Fruit fly (Drosophila melanogaster) whole organism, embryonic: Measurements from ENCODE around the gene Vta1.
A peak's percentile ranks its signal among the peaks of the same experiment; 100 is the strongest.

Source experiments
- Adf1 ChIP-seq: fragments of 200-800 bp; sonication (Bioruptor generic); IDR thresholded peaks from 2 replicates; pipeline ENCODE4 v1.3.6; 2022; ENCODE audit warnings: missing biosample characterization, missing genetic modification characterization
- Bteb2 ChIP-seq: fragments of 200-800 bp; sonication (Bioruptor generic); optimal IDR thresholded peaks from 2 replicates; lab custom pipeline; 2016; ENCODE audit warnings: missing biosample characterization, missing genetic modification characterization
- CG10267 ChIP-seq: fragments of 200-800 bp; sonication (Bioruptor generic); optimal IDR thresholded peaks from 2 replicates; lab custom pipeline; 2018; ENCODE audit warnings: missing biosample characterization, mild to moderate bottlenecking, missing genetic modification characterization, moderate library complexity
- CG11560 ChIP-seq: fragments of 200-800 bp; sonication (Bioruptor generic); IDR thresholded peaks from 3 replicates; pipeline ENCODE4 v1.3.6; 2022; ENCODE audit warnings: missing biosample characterization, missing genetic modification characterization
- CG12942 ChIP-seq: fragments of 200-800 bp; sonication (Bioruptor generic); optimal IDR thresholded peaks from 3 replicates; lab custom pipeline; 2016; ENCODE audit warnings: missing biosample characterization, missing genetic modification characterization
- CG13296 ChIP-seq: fragments of 200-800 bp; sonication (Bioruptor generic); optimal IDR thresholded peaks from 3 replicates; lab custom pipeline; 2018; ENCODE audit warnings: missing biosample characterization, mild to moderate bottlenecking, missing genetic modification characterization
- CG13424 ChIP-seq: fragments of 200-800 bp; sonication (Bioruptor generic); optimal IDR thresholded peaks from 2 replicates; lab custom pipeline; 2019; ENCODE audit warnings: missing biosample characterization, mild to moderate bottlenecking, missing genetic modification characterization, moderate library complexity
- CG13624 ChIP-seq: fragments of 200-800 bp; sonication (Bioruptor generic); optimal IDR thresholded peaks from 2 replicates; lab custom pipeline; 2016; ENCODE audit warnings: missing biosample characterization, missing genetic modification characterization
- CG1602 ChIP-seq: fragments of 200-800 bp; sonication (Bioruptor generic); optimal IDR thresholded peaks from 3 replicates; lab custom pipeline; 2016; ENCODE audit warnings: missing biosample characterization, missing genetic modification characterization
- CG16815 ChIP-seq: fragments of 200-800 bp; sonication (Bioruptor generic); optimal IDR thresholded peaks from 3 replicates; lab custom pipeline; 2017; ENCODE audit warnings: missing biosample characterization, mild to moderate bottlenecking, missing genetic modification characterization
- CG17829 ChIP-seq: fragments of 200-800 bp; optimal IDR thresholded peaks from 2 replicates; lab custom pipeline; 2019; ENCODE audit warnings: missing biosample characterization, mild to moderate bottlenecking, missing genetic modification characterization, moderate library complexity
- CG2120 ChIP-seq: fragments of 200-800 bp; sonication (Bioruptor generic); optimal IDR thresholded peaks from 3 replicates; lab custom pipeline; 2016; ENCODE audit warnings: missing biosample characterization, missing genetic modification characterization
- CG2202 ChIP-seq: fragments of 200-800 bp; sonication (Bioruptor generic); optimal IDR thresholded peaks from 2 replicates; lab custom pipeline; 2018; ENCODE audit warnings: missing biosample characterization, mild to moderate bottlenecking, missing genetic modification characterization
- CG2678 ChIP-seq: fragments of 200-800 bp; sonication (Bioruptor generic); optimal IDR thresholded peaks from 3 replicates; lab custom pipeline; 2019; ENCODE audit warnings: missing biosample characterization, mild to moderate bottlenecking, missing genetic modification characterization, moderate library complexity
- CG42726 ChIP-seq: fragments of 200-800 bp; sonication (Bioruptor generic); IDR thresholded peaks from 2 replicates; pipeline ENCODE4 v1.3.6; 2022; ENCODE audit warnings: missing biosample characterization, missing genetic modification characterization; ENCODE audit not compliant: partially characterized antibody
- CG43689 ChIP-seq: fragments of 200-800 bp; sonication (Bioruptor generic); IDR thresholded peaks from 2 replicates; pipeline ENCODE4 v1.3.6; 2022; ENCODE audit warnings: missing biosample characterization, missing genetic modification characterization
- CG4617 ChIP-seq: fragments of 200-800 bp; sonication (Bioruptor generic); optimal IDR thresholded peaks from 3 replicates; lab custom pipeline; 2016; ENCODE audit warnings: missing biosample characterization, missing genetic modification characterization, borderline replicate concordance
- CG6272 ChIP-seq: fragments of 200-800 bp; sonication (Bioruptor generic); IDR thresholded peaks from 2 replicates; pipeline ENCODE4 v1.3.6; 2022; ENCODE audit warnings: missing biosample characterization, missing genetic modification characterization
- CG7357 ChIP-seq: fragments of 200-800 bp; sonication (Bioruptor generic); IDR thresholded peaks from 3 replicates; pipeline ENCODE4 v1.3.6; 2022; ENCODE audit warnings: missing biosample characterization, missing genetic modification characterization
- CG8478 ChIP-seq: fragments of >200 bp; optimal IDR thresholded peaks from 2 replicates; lab custom pipeline; 2018
- CG9797 ChIP-seq: fragments of 200-800 bp; sonication (Bioruptor generic); optimal IDR thresholded peaks from 3 replicates; lab custom pipeline; 2018; ENCODE audit warnings: missing biosample characterization, mild to moderate bottlenecking, missing genetic modification characterization
- Chrac-16 ChIP-seq: fragments of 200-800 bp; sonication (Bioruptor generic); optimal IDR thresholded peaks from 3 replicates; lab custom pipeline; 2016; ENCODE audit warnings: missing biosample characterization, missing genetic modification characterization
- Med ChIP-seq: fragments of 200-800 bp; sonication (Bioruptor generic); peaks from one replicate; lab custom pipeline; 2016; ENCODE audit warnings: missing biosample characterization, missing genetic modification characterization, mild to moderate bottlenecking, inconsistent platforms, moderate library complexity
- NK7.1 ChIP-seq: fragments of 200-800 bp; sonication (Bioruptor generic); optimal IDR thresholded peaks from 3 replicates; lab custom pipeline; 2016; ENCODE audit warnings: missing biosample characterization, missing genetic modification characterization
- Taf1 ChIP-seq: fragments of 200-800 bp; sonication (Bioruptor generic); IDR thresholded peaks from 2 replicates; pipeline ENCODE4 v1.3.6; 2022; ENCODE audit warnings: missing biosample characterization, missing genetic modification characterization
- dimm ChIP-seq: fragments of 200-800 bp; sonication (Bioruptor generic); IDR thresholded peaks from 2 replicates; pipeline ENCODE4 v1.3.6; 2022; ENCODE audit warnings: missing biosample characterization, missing genetic modification characterization
- en ChIP-seq: fragments of 200-800 bp; sonication (Bioruptor generic); optimal IDR thresholded peaks from 2 replicates; lab custom pipeline; 2016; ENCODE audit warnings: missing biosample characterization, missing genetic modification characterization
- gsb ChIP-seq: fragments of 200-800 bp; sonication (Bioruptor generic); IDR thresholded peaks from 2 replicates; pipeline ENCODE4 v1.3.6; 2022; ENCODE audit warnings: missing biosample characterization, missing genetic modification characterization
- ken ChIP-seq: fragments of 200-800 bp; sonication (Bioruptor generic); IDR thresholded peaks from 3 replicates; pipeline ENCODE4 v1.3.6; 2022; ENCODE audit warnings: missing biosample characterization, missing genetic modification characterization
- lola ChIP-seq, 3 experiments: fragments of >200 bp in 2 of 3; fragments of 200-800 bp in 1 of 3; sonication (Bioruptor generic) in 1 of 3; optimal IDR thresholded peaks; 2 replicates each; lab custom pipeline; 2017 to 2019; ENCODE audit warnings: missing biosample characterization in 3 of 3, missing genetic modification characterization in 3 of 3, mild to moderate bottlenecking in 1 of 3, moderate library complexity in 1 of 3
- lov ChIP-seq, 2 experiments: fragments of 200-800 bp in 1 of 2; fragments of >200 bp in 1 of 2; sonication (Bioruptor generic) in 1 of 2; IDR thresholded peaks in 1 of 2; optimal IDR thresholded peaks in 1 of 2; 2 replicates in 1 of 2; 3 replicates in 1 of 2; pipeline versions ENCODE4 v1.3.6 to Lab custom; 2017 to 2022; ENCODE audit warnings: missing biosample characterization in 1 of 2, missing genetic modification characterization in 1 of 2
- nerfin-1 ChIP-seq: fragments of 200-800 bp; sonication (Bioruptor generic); optimal IDR thresholded peaks from 3 replicates; lab custom pipeline; 2019; ENCODE audit warnings: missing biosample characterization, mild to moderate bottlenecking, missing genetic modification characterization, moderate library complexity
- nom ChIP-seq: fragments of 200-800 bp; sonication (Bioruptor generic); optimal IDR thresholded peaks from 2 replicates; lab custom pipeline; 2017; ENCODE audit warnings: missing biosample characterization, missing genetic modification characterization, mild to moderate bottlenecking, moderate library complexity, missing genetic modification reagents
- pfk ChIP-seq: fragments of 200-800 bp; sonication (Bioruptor generic); optimal IDR thresholded peaks from 2 replicates; lab custom pipeline; 2018; ENCODE audit warnings: missing biosample characterization, mild to moderate bottlenecking, missing genetic modification characterization, moderate library complexity
- pros ChIP-seq: fragments of 200-800 bp; sonication (Bioruptor generic); optimal IDR thresholded peaks from 3 replicates; lab custom pipeline; 2019; ENCODE audit warnings: missing biosample characterization, mild to moderate bottlenecking, missing genetic modification characterization, moderate library complexity
- scrt ChIP-seq: fragments of 200-800 bp; sonication (Bioruptor generic); optimal IDR thresholded peaks from 2 replicates; lab custom pipeline; 2018; ENCODE audit warnings: missing biosample characterization, mild to moderate bottlenecking, missing genetic modification characterization, moderate library complexity
- slp2 ChIP-seq: fragments of 200-800 bp; sonication (Bioruptor generic); optimal IDR thresholded peaks from 2 replicates; lab custom pipeline; 2016; ENCODE audit warnings: missing biosample characterization, missing genetic modification characterization
- sna ChIP-seq: fragments of 200-800 bp; sonication (Bioruptor generic); IDR thresholded peaks from 2 replicates; pipeline ENCODE4 v1.3.6; 2022; ENCODE audit warnings: missing biosample characterization, missing genetic modification characterization; ENCODE audit not compliant: partially characterized antibody
- sug ChIP-seq: fragments of 200-800 bp; optimal IDR thresholded peaks from 2 replicates; lab custom pipeline; 2019; ENCODE audit warnings: missing biosample characterization, mild to moderate bottlenecking, missing genetic modification characterization, moderate library complexity
- tx ChIP-seq: fragments of 200-800 bp; sonication (Bioruptor generic); optimal IDR thresholded peaks from 2 replicates; lab custom pipeline; 2016; ENCODE audit warnings: missing biosample characterization, missing genetic modification characterization
- unpg ChIP-seq: fragments of 200-800 bp; sonication (Bioruptor generic); optimal IDR thresholded peaks from 3 replicates; lab custom pipeline; 2018; ENCODE audit warnings: missing biosample characterization, mild to moderate bottlenecking, missing genetic modification characterization, moderate library complexity
- vvl ChIP-seq: fragments of 200-800 bp; sonication (Bioruptor generic); IDR thresholded peaks from 2 replicates; pipeline ENCODE4 v1.3.6; 2022; ENCODE audit warnings: missing biosample characterization, missing genetic modification characterization
- wor ChIP-seq: fragments of 200-800 bp; sonication (Bioruptor generic); IDR thresholded peaks from 2 replicates; pipeline ENCODE4 v1.3.6; 2022; ENCODE audit warnings: missing biosample characterization, missing genetic modification characterization

Vta1 gene

DNA sequence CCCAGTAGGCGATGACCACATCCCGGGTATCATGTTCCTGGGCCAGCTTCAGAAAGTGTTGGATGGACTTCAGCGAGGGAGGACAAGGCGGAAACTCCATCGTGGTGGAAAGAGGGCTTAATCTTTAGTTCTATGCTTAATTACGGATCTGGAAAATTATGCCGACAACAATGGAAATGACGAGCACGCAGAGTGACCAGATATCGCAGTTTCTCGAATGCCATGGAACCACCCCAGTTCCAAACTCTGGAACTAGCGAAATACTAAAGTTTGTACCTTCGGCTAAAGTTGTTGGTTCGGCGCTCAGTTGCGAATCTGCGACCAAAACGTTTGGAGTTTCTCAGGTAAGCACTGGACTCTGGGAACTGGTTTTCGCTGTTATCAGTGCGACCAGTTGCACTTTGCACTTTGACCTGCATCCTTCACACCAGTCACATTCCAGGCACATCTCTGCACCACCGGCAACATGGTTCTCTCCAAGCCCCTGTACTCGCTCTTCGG, at the start of gene Vta1, which contains the start of gene CG7970 (continued):
- TF ChIP-seq CG6272 (no peak), Adf1 (GFP tag; lab: Robert Waterston, UW) (no peak), pfk (no peak), CG10267 (peak; percentile 12), CG9797 (GFP tag; lab: Kevin White, UChicago) (peak; percentile 80), CG1602 (no peak), lov (optimal IDR thresholded peaks at IDR 0.05; lab: Kevin White, UChicago) (no peak), lov (GFP tag; IDR thresholded peaks at IDR 0.05; lab: Robert Waterston, UW) (no peak), CG42726 (GFP tag; lab: Robert Waterston, UW) (no peak), Bteb2 (GFP tag; lab: Kevin White, UChicago) (no peak), Med (peak; percentile 56), sna (GFP tag; lab: Robert Waterston, UW) (0 out of 2 replicates have a peak, but pooled peaks have one; percentile 23), gsb (no peak), CG17829 (tag; lab: Kevin White, UChicago) (no peak), lola (GFP tag; optimal IDR thresholded peaks at IDR 0.05; lab: Kevin White, UChicago) (no peak), sug (tag; lab: Kevin White, UChicago) (no peak), unpg (GFP tag; lab: Kevin White, UChicago) (no peak), nom (GFP tag; lab: Kevin White, UChicago) (peak; percentile 98), nerfin-1 (tag; lab: Kevin White, UChicago) (no peak), slp2 (GFP tag; lab: Kevin White, UChicago) (no peak), CG2120 (GFP tag; lab: Kevin White, UChicago) (no peak), CG2202 (tag; lab: Kevin White, UChicago) (no peak), scrt (no peak), CG16815 (GFP tag; lab: Kevin White, UChicago) (no peak), ken (no peak), wor (GFP tag; lab: Robert Waterston, UW) (no peak), CG2678 (no peak), CG12942 (GFP tag; lab: Kevin White, UChicago) (no peak), Chrac-16 (GFP tag; lab: Kevin White, UChicago) (no peak), CG43689 (GFP tag; lab: Robert Waterston, UW) (no peak), CG13624 (no peak), en (GFP tag; lab: Kevin White, UChicago) (no peak)
- TF ChIP-seq, all 482 proteins: peak for 35

DNA sequence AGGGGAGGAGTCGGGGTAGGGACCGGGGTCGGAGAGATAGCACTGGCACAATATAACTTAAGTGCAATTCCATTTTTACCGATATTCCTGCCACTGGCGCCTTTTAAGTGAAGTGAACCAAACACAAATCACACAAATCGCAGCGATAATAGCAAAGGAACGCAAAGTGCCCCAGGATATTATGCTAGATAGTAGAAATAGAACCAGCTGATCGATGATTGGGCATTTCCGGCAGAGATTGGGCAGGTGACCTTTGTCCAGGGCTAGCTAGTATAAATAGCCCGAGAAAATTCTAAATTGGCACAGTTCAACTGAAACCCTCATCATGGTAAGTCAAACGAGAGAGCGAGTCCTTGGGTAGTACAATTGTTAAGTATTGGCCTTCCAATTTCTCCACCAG, 41.6 kb upstream of the Vta1 start, which contains the start of gene CG12011:
Gene CG12011, plus strand, starts transcription at position 301 of the 400 bp plus-strand sequence.
- no peak for TF ChIP-seq pros
- TF ChIP-seq CG13424 (tag; lab: Kevin White, UChicago), result no peak
- no peak for TF ChIP-seq tx (GFP tag; lab: Kevin White, UChicago)
- no peak for TF ChIP-seq CG9797 (GFP tag; lab: Kevin White, UChicago)
- no peak for TF ChIP-seq CG4617 (GFP tag; lab: Kevin White, UChicago)
- TF ChIP-seq CG11560 (tag; lab: Robert Waterston, UW), result no peak
- no peak for TF ChIP-seq vvl
- no peak for TF ChIP-seq CG13296 (GFP tag; lab: Kevin White, UChicago)
- no peak for TF ChIP-seq Taf1 (GFP tag; lab: Robert Waterston, UW)
- no peak for TF ChIP-seq NK7.1 (GFP tag; lab: Kevin White, UChicago)
- TF ChIP-seq CG8478 (lab: Kevin White, UChicago), result no peak
- no peak for TF ChIP-seq CG7357 (GFP tag; lab: Robert Waterston, UW)
- TF ChIP-seq dimm (GFP tag; lab: Robert Waterston, UW), result no peak
